Worm (Caenorhabditis elegans): Measurements from ENCODE around the gene T19B10.2.

DNA sequence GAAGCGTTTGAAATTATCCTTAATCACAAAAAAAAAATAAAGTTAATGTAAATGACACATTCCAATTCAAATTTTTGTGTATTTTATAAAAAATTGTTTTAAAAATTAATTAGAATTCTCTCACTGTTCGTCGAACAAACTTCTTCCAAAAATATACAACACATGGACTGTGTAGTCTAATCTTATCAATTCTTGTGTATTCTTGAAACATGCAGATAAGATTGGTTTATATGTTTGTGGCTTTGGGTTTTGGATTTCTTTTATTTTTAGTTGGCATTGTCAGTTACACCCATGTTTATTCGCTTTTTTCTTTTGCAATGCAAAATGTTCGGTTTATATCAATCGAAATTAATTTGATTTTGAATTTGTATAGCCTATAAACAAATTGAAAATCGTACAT is 687 bp upstream of the T19B10.2 start:
- TF ChIP-seq Y116A8C.19 (tag; optimal IDR thresholded peaks at IDR 0.05; ENCODE audit: borderline replicate concordance) = no peak
- no peak for TF ChIP-seq ama-1 (optimal IDR thresholded peaks at IDR 0.05)
- no peak for TF ChIP-seq elt-2 (tag; optimal IDR thresholded peaks at IDR 0.05)
- TF ChIP-seq ces-1 (GFP tag; optimal IDR thresholded peaks at IDR 0.05) = no peak

Measured in whole organism, L1 larva.